Fruit fly (Drosophila melanogaster) whole organism, embryonic: ENCODE data around the gene rut.
A peak's percentile ranks its signal among the peaks of the same experiment; 100 is the strongest.

ENCODE experiments used
- Antp ChIP-seq: fragments of 200-800 bp; sonication (Bioruptor generic); optimal IDR thresholded peaks from 3 replicates; lab custom pipeline; 2016; ENCODE audit warnings: missing biosample characterization, missing genetic modification characterization
- Awh ChIP-seq: fragments of 200-800 bp; sonication (Bioruptor generic); IDR thresholded peaks from 2 replicates; pipeline ENCODE4, ENCODE4 v1.3.6; 2022; ENCODE audit warnings: missing biosample characterization, missing genetic modification characterization
- CG10147 ChIP-seq: fragments of 200-800 bp; sonication (Bioruptor generic); optimal IDR thresholded peaks from 2 replicates; lab custom pipeline; 2019; ENCODE audit warnings: missing biosample characterization, mild to moderate bottlenecking, missing genetic modification characterization, moderate library complexity
- CG10274 ChIP-seq: fragments of 200-800 bp; sonication (Bioruptor generic); optimal IDR thresholded peaks from 3 replicates; lab custom pipeline; 2017; ENCODE audit warnings: missing biosample characterization, mild to moderate bottlenecking, missing genetic modification characterization
- CG13624 ChIP-seq: fragments of 200-800 bp; sonication (Bioruptor generic); optimal IDR thresholded peaks from 2 replicates; lab custom pipeline; 2016; ENCODE audit warnings: missing biosample characterization, missing genetic modification characterization
- CG15011 ChIP-seq: fragments of 200-800 bp; sonication (Bioruptor generic); optimal IDR thresholded peaks from 3 replicates; lab custom pipeline; 2018; ENCODE audit warnings: missing biosample characterization, mild to moderate bottlenecking, missing genetic modification characterization
- CG16815 ChIP-seq: fragments of 200-800 bp; sonication (Bioruptor generic); optimal IDR thresholded peaks from 3 replicates; lab custom pipeline; 2017; ENCODE audit warnings: missing biosample characterization, mild to moderate bottlenecking, missing genetic modification characterization
- CG33557 ChIP-seq: fragments of 200-800 bp; sonication (Bioruptor generic); optimal IDR thresholded peaks from 2 replicates; lab custom pipeline; 2019; ENCODE audit warnings: missing biosample characterization, mild to moderate bottlenecking, missing genetic modification characterization, moderate library complexity
- CG3407 ChIP-seq: fragments of 200-800 bp; sonication (Bioruptor generic); optimal IDR thresholded peaks from 2 replicates; lab custom pipeline; 2018; ENCODE audit warnings: missing biosample characterization, mild to moderate bottlenecking, missing genetic modification characterization
- CG3726 ChIP-seq: fragments of 200-800 bp; sonication (Bioruptor generic); IDR thresholded peaks from 3 replicates; pipeline ENCODE4, ENCODE4 v1.3.6; 2022; ENCODE audit warnings: missing biosample characterization, missing genetic modification characterization
- CG3847 ChIP-seq: fragments of 200-800 bp; sonication (Bioruptor generic); IDR thresholded peaks from 2 replicates; pipeline ENCODE4 v1.3.6; 2022; ENCODE audit warnings: missing biosample characterization, missing genetic modification characterization
- CG4328 ChIP-seq: fragments of 200-800 bp; sonication (Bioruptor generic); optimal IDR thresholded peaks from 3 replicates; lab custom pipeline; 2017; ENCODE audit warnings: missing biosample characterization, missing genetic modification reagents, missing genetic modification characterization
- CG43689 ChIP-seq: fragments of 200-800 bp; sonication (Bioruptor generic); IDR thresholded peaks from 2 replicates; pipeline ENCODE4 v1.3.6; 2022; ENCODE audit warnings: missing biosample characterization, missing genetic modification characterization
- CG6254 ChIP-seq: fragments of 200-800 bp; sonication (Bioruptor generic); optimal IDR thresholded peaks from 3 replicates; lab custom pipeline; 2017; ENCODE audit warnings: mild to moderate bottlenecking, missing biosample characterization, missing genetic modification reagents, missing genetic modification characterization
- CG6689 ChIP-seq: fragments of 200-800 bp; sonication (Bioruptor generic); IDR thresholded peaks from 2 replicates; pipeline ENCODE4 v1.3.6; 2022; ENCODE audit warnings: missing biosample characterization, missing genetic modification characterization
- CG7928 ChIP-seq: fragments of 200-800 bp; sonication (Bioruptor generic); optimal IDR thresholded peaks from 2 replicates; lab custom pipeline; 2017; ENCODE audit warnings: missing biosample characterization, mild to moderate bottlenecking, missing genetic modification characterization
- CG9437 ChIP-seq: fragments of 200-800 bp; sonication (Bioruptor generic); optimal IDR thresholded peaks from 2 replicates; lab custom pipeline; 2018; ENCODE audit warnings: missing biosample characterization, mild to moderate bottlenecking, missing genetic modification characterization
- CTCF ChIP-seq: fragments of 200-800 bp; sonication (Bioruptor generic); optimal IDR thresholded peaks from 2 replicates; lab custom pipeline; 2017; ENCODE audit warnings: missing biosample characterization, mild to moderate bottlenecking, missing genetic modification characterization, moderate library complexity
- HLH3B ChIP-seq: fragments of 200-800 bp; sonication (Bioruptor generic); IDR thresholded peaks from 2 replicates; pipeline ENCODE4 v1.3.6; 2022; ENCODE audit warnings: missing biosample characterization, missing genetic modification characterization
- HmgZ ChIP-seq: fragments of 200-800 bp; sonication (Bioruptor generic); optimal IDR thresholded peaks from 2 replicates; lab custom pipeline; 2018; ENCODE audit warnings: missing biosample characterization, mild to moderate bottlenecking, missing genetic modification characterization
- Hr3 ChIP-seq: fragments of 200-800 bp; sonication (Bioruptor generic); optimal IDR thresholded peaks from 3 replicates; lab custom pipeline; 2016; ENCODE audit warnings: missing biosample characterization, missing genetic modification characterization
- Neu2 ChIP-seq: fragments of 200-800 bp; sonication (Bioruptor generic); optimal IDR thresholded peaks from 3 replicates; lab custom pipeline; 2016; ENCODE audit warnings: missing biosample characterization, missing genetic modification characterization, borderline replicate concordance
- Oaz ChIP-seq: fragments of 200-800 bp; sonication (Bioruptor generic); IDR thresholded peaks from 2 replicates; pipeline ENCODE4 v1.3.6; 2022; ENCODE audit warnings: missing biosample characterization, missing genetic modification characterization
- Scr ChIP-seq: fragments of 200-800 bp; sonication (Bioruptor generic); IDR thresholded peaks from 2 replicates; pipeline ENCODE4 v1.3.6; 2022; ENCODE audit warnings: missing biosample characterization, missing genetic modification characterization; ENCODE audit not compliant: partially characterized antibody
- Sry-β ChIP-seq: fragments of 200-800 bp; sonication (Bioruptor generic); optimal IDR thresholded peaks from 2 replicates; lab custom pipeline; 2018; ENCODE audit warnings: missing biosample characterization, mild to moderate bottlenecking, missing genetic modification characterization, moderate library complexity
- ash1 ChIP-seq: fragments of 200-800 bp; sonication (Bioruptor generic); optimal IDR thresholded peaks from 2 replicates; lab custom pipeline; 2018; ENCODE audit warnings: missing biosample characterization, mild to moderate bottlenecking, missing genetic modification characterization
- bigmax ChIP-seq: fragments of 200-800 bp; sonication (Bioruptor generic); optimal IDR thresholded peaks from 2 replicates; lab custom pipeline; 2018; ENCODE audit warnings: missing biosample characterization, mild to moderate bottlenecking, missing genetic modification characterization
- bsh ChIP-seq, 2 experiments: fragments of 200-800 bp; sonication (Bioruptor generic); optimal IDR thresholded peaks; 2 replicates each; lab custom pipeline; 2017 to 2018; ENCODE audit warnings: mild to moderate bottlenecking in 2 of 2, missing biosample characterization in 2 of 2, missing genetic modification characterization in 2 of 2, moderate library complexity in 1 of 2
- corto ChIP-seq: fragments of 200-800 bp; sonication (Bioruptor generic); optimal IDR thresholded peaks from 2 replicates; lab custom pipeline; 2016; ENCODE audit warnings: missing biosample characterization, mild to moderate bottlenecking, missing genetic modification characterization, moderate library complexity
- crol ChIP-seq: fragments of 200-800 bp; sonication (Bioruptor generic); IDR thresholded peaks from 2 replicates; pipeline ENCODE4 v1.3.6; 2022; ENCODE audit warnings: missing biosample characterization, missing genetic modification characterization
- ewg ChIP-seq: fragments of 200-800 bp; sonication (Bioruptor generic); optimal IDR thresholded peaks from 3 replicates; lab custom pipeline; 2017; ENCODE audit warnings: mild to moderate bottlenecking, missing biosample characterization, missing genetic modification reagents, missing genetic modification characterization
- gcm ChIP-seq: fragments of 200-800 bp; sonication (Bioruptor generic); optimal IDR thresholded peaks from 2 replicates; lab custom pipeline; 2019; ENCODE audit warnings: missing biosample characterization, mild to moderate bottlenecking, missing genetic modification characterization, moderate library complexity
- grau ChIP-seq: fragments of 200-800 bp; optimal IDR thresholded peaks from 3 replicates; lab custom pipeline; 2019; ENCODE audit warnings: missing biosample characterization, mild to moderate bottlenecking, missing genetic modification characterization, moderate library complexity
- hb ChIP-seq: fragments of 200-800 bp; sonication (Bioruptor generic); IDR thresholded peaks from 3 replicates; pipeline ENCODE4 v1.3.6; 2022; ENCODE audit warnings: missing biosample characterization, missing genetic modification characterization; ENCODE audit not compliant: partially characterized antibody
- hbn ChIP-seq: fragments of 200-800 bp; sonication (Bioruptor generic); IDR thresholded peaks from 2 replicates; pipeline ENCODE4 v1.3.6; 2022; ENCODE audit warnings: missing biosample characterization, missing genetic modification characterization; ENCODE audit not compliant: partially characterized antibody
- jigr1 ChIP-seq: fragments of 200-800 bp; sonication (Bioruptor generic); IDR thresholded peaks from 3 replicates; pipeline ENCODE4 v1.3.6; 2022; ENCODE audit warnings: missing biosample characterization, missing genetic modification characterization
- lov ChIP-seq, 2 experiments: fragments of 200-800 bp in 1 of 2; fragments of >200 bp in 1 of 2; sonication (Bioruptor generic) in 1 of 2; IDR thresholded peaks in 1 of 2; optimal IDR thresholded peaks in 1 of 2; 2 replicates in 1 of 2; 3 replicates in 1 of 2; pipeline versions ENCODE4 v1.3.6 to Lab custom; 2017 to 2022; ENCODE audit warnings: missing biosample characterization in 1 of 2, missing genetic modification characterization in 1 of 2
- maf-S ChIP-seq: fragments of 200-800 bp; sonication (Bioruptor generic); optimal IDR thresholded peaks from 2 replicates; lab custom pipeline; 2016; ENCODE audit warnings: missing biosample characterization, missing genetic modification characterization
- mam ChIP-seq: fragments of 200-800 bp; sonication (Bioruptor generic); optimal IDR thresholded peaks from 3 replicates; lab custom pipeline; 2016; ENCODE audit warnings: missing biosample characterization, missing genetic modification characterization
- nerfin-1 ChIP-seq: fragments of 200-800 bp; sonication (Bioruptor generic); optimal IDR thresholded peaks from 3 replicates; lab custom pipeline; 2019; ENCODE audit warnings: missing biosample characterization, mild to moderate bottlenecking, missing genetic modification characterization, moderate library complexity
- oc ChIP-seq: fragments of 200-800 bp; sonication (Bioruptor generic); optimal IDR thresholded peaks from 2 replicates; lab custom pipeline; 2018; ENCODE audit warnings: missing biosample characterization, mild to moderate bottlenecking, missing genetic modification characterization, moderate library complexity
- pb ChIP-seq: fragments of 200-800 bp; sonication (Bioruptor generic); optimal IDR thresholded peaks from 3 replicates; lab custom pipeline; 2016; ENCODE audit warnings: missing biosample characterization, missing genetic modification characterization
- sc ChIP-seq, 3 experiments: fragments of >200 bp in 2 of 3; fragments of 200-800 bp in 1 of 3; sonication (Bioruptor generic) in 1 of 3; optimal IDR thresholded peaks; 2 replicates in 2 of 3; 3 replicates in 1 of 3; lab custom pipeline; 2017; ENCODE audit warnings: mild to moderate bottlenecking in 1 of 3, missing biosample characterization in 1 of 3, missing genetic modification characterization in 1 of 3, missing genetic modification reagents in 1 of 3
- tgo ChIP-seq: fragments of 200-800 bp; sonication (Bioruptor generic); IDR thresholded peaks from 3 replicates; pipeline ENCODE4 v1.3.6; 2022; ENCODE audit warnings: missing biosample characterization, missing genetic modification characterization
- ttk ChIP-seq: fragments of 200-800 bp; sonication (Bioruptor generic); IDR thresholded peaks from 2 replicates; pipeline ENCODE4 v2.1.2; 2022; ENCODE audit warnings: missing biosample characterization, missing genetic modification characterization
- tx ChIP-seq: fragments of 200-800 bp; sonication (Bioruptor generic); optimal IDR thresholded peaks from 2 replicates; lab custom pipeline; 2016; ENCODE audit warnings: missing biosample characterization, missing genetic modification characterization
- unc-4 ChIP-seq: fragments of 200-800 bp; sonication (Bioruptor generic); IDR thresholded peaks from 2 replicates; pipeline ENCODE4 v1.3.6; 2022; ENCODE audit warnings: missing biosample characterization, missing genetic modification characterization; ENCODE audit not compliant: partially characterized antibody
- zen ChIP-seq: fragments of 200-800 bp; sonication (Bioruptor generic); optimal IDR thresholded peaks from 3 replicates; lab custom pipeline; 2018; ENCODE audit warnings: missing biosample characterization, mild to moderate bottlenecking, missing genetic modification characterization, moderate library complexity
- zfh1 ChIP-seq: fragments of 200-800 bp; sonication (Bioruptor generic); IDR thresholded peaks from 3 replicates; pipeline ENCODE4 v1.3.6; 2022; ENCODE audit warnings: missing biosample characterization, missing genetic modification characterization

rut gene

dm6 chrX:14825922-14826617 lies at the start of gene rut (continued):
- TF ChIP-seq corto (GFP tag; lab: Kevin White, UChicago) (no peak), CG43689 (GFP tag; lab: Robert Waterston, UW) (no peak), crol (no peak), CG13624 (peak; percentile 60), oc (no peak), jigr1 (GFP tag; lab: Robert Waterston, UW) (no peak), unc-4 (GFP tag; lab: Robert Waterston, UW) (peak; percentile 91), Awh (GFP tag; lab: Robert Waterston, UW) (no peak), zfh1 (GFP tag; lab: Robert Waterston, UW) (0 out of 3 replicates have a peak, but pooled peaks have one; percentile 9), Sry-β (GFP tag; lab: Kevin White, UChicago) (no peak), CG6689 (GFP tag; lab: Robert Waterston, UW) (0 out of 2 replicates have a peak, but pooled peaks have one; percentile 7), CG15011 (GFP tag; lab: Kevin White, UChicago) (no peak), CG33557 (GFP tag; lab: Kevin White, UChicago) (no peak), CG16815 (no peak), CTCF (GFP tag; lab: Kevin White, UChicago) (peak; percentile 17), CG9437 (GFP tag; lab: Kevin White, UChicago) (no peak), CG3407 (GFP tag; lab: Kevin White, UChicago) (no peak), ash1 (GFP tag; lab: Kevin White, UChicago) (no peak), zen (tag; lab: Kevin White, UChicago) (no peak), CG3726 (GFP tag; lab: Robert Waterston, UW) (no peak), Neu2 (GFP tag; lab: Kevin White, UChicago) (no peak), Scr (GFP tag; lab: Robert Waterston, UW) (peak; percentile 94), CG4328 (GFP tag; lab: Kevin White, UChicago) (no peak), bigmax (GFP tag; lab: Kevin White, UChicago) (no peak), Hr3 (GFP tag; lab: Kevin White, UChicago) (no peak), CG6254 (GFP tag; lab: Kevin White, UChicago) (no peak), bsh (GFP tag; optimal IDR thresholded peaks at IDR 0.05; lab: Kevin White, UChicago) (peak in 1 of 2 experiments; percentile 27), hbn (peak; percentile 92), CG10147 (GFP tag; lab: Kevin White, UChicago) (no peak), CG10274 (peak; percentile 14), sc (optimal IDR thresholded peaks at IDR 0.05; lab: Kevin White, UChicago) (no peak), sc (GFP tag; optimal IDR thresholded peaks at IDR 0.05; lab: Kevin White, UChicago) (no peak), gcm (GFP tag; lab: Kevin White, UChicago) (no peak), lov (optimal IDR thresholded peaks at IDR 0.05; lab: Kevin White, UChicago) (no peak), lov (GFP tag; IDR thresholded peaks at IDR 0.05; lab: Robert Waterston, UW) (no peak), tgo (GFP tag; lab: Robert Waterston, UW) (no peak), pb (GFP tag; lab: Kevin White, UChicago) (no peak), CG3847 (GFP tag; lab: Robert Waterston, UW) (peak; percentile 27; the same call in 1 of the 2 replicates), hb (GFP tag; lab: Robert Waterston, UW) (peak; percentile 95), tx (GFP tag; lab: Kevin White, UChicago) (no peak), Oaz (GFP tag; lab: Robert Waterston, UW) (no peak), maf-S (no peak), Antp (GFP tag; lab: Kevin White, UChicago) (peak; percentile 34), CG7928 (GFP tag; lab: Kevin White, UChicago) (no peak), ewg (GFP tag; lab: Kevin White, UChicago) (no peak), grau (tag; lab: Kevin White, UChicago) (no peak), HmgZ (peak; percentile 15), ttk (GFP tag; lab: Robert Waterston, UW) (no peak), nerfin-1 (tag; lab: Kevin White, UChicago) (no peak), mam (GFP tag; lab: Kevin White, UChicago) (peak; percentile 27), HLH3B (GFP tag; lab: Robert Waterston, UW) (no peak; the same call in 1 of the 2 replicates)
